Worm (Caenorhabditis elegans) whole organism, late embryonic: ENCODE results near the gene C34E10.12.

Experiments used
- C08G9.2 ChIP-seq: sonication (generic microtip); optimal IDR thresholded peaks from 2 replicates; lab custom pipeline; 2016; ENCODE audit warnings: mild to moderate bottlenecking, missing genetic modification characterization, moderate library complexity, missing compliant biosample characterization
- C38D4.7 ChIP-seq: fragments of 200-800 bp; sonication (Bioruptor generic); optimal IDR thresholded peaks from 2 replicates; lab custom pipeline; 2018; ENCODE audit warnings: mild to moderate bottlenecking, missing genetic modification characterization, moderate library complexity, missing compliant biosample characterization
- F13H6.1 ChIP-seq: sonication (generic microtip); optimal IDR thresholded peaks from 2 replicates; lab custom pipeline; 2016; ENCODE audit warnings: missing genetic modification characterization, missing compliant biosample characterization
- K02D7.2 ChIP-seq: sonication (generic microtip); optimal IDR thresholded peaks from 2 replicates; lab custom pipeline; 2017; ENCODE audit warnings: mild to moderate bottlenecking, missing genetic modification characterization, missing compliant biosample characterization
- ama-1 ChIP-seq: fragments of 150-350 bp; optimal IDR thresholded peaks from 2 replicates; lab custom pipeline; 2014
- ceh-14 ChIP-seq: sonication (generic microtip); optimal IDR thresholded peaks from 2 replicates; lab custom pipeline; 2016; ENCODE audit warnings: missing genotype, missing genetic modification characterization, missing compliant biosample characterization
- ceh-19 ChIP-seq: fragments of 200-800 bp; sonication (Bioruptor generic); optimal IDR thresholded peaks from 2 replicates; lab custom pipeline; 2018; ENCODE audit warnings: mild to moderate bottlenecking, missing genetic modification characterization, missing compliant biosample characterization
- ceh-22 ChIP-seq: sonication (generic microtip); optimal IDR thresholded peaks from 2 replicates; lab custom pipeline; 2017; ENCODE audit warnings: missing biosample characterization, missing genetic modification characterization
- ceh-24 ChIP-seq: sonication (generic microtip); optimal IDR thresholded peaks from 2 replicates; lab custom pipeline; 2016; ENCODE audit warnings: mild to moderate bottlenecking, missing genetic modification characterization, missing compliant biosample characterization
- ceh-30 ChIP-seq: fragments of 150-350 bp; optimal IDR thresholded peaks from 2 replicates; lab custom pipeline; 2014; ENCODE audit warnings: missing biosample characterization, missing genetic modification characterization
- ceh-34 ChIP-seq: sonication (generic microtip); optimal IDR thresholded peaks from 2 replicates; lab custom pipeline; 2016; ENCODE audit warnings: mild to moderate bottlenecking, missing genetic modification characterization, missing compliant biosample characterization
- ceh-45 ChIP-seq: fragments of 200-800 bp; sonication (Bioruptor generic); IDR thresholded peaks from 2 replicates; pipeline ENCODE4 v1.3.6; 2022; ENCODE audit warnings: missing genetic modification reagents, missing genetic modification characterization, missing compliant biosample characterization
- ceh-48 ChIP-seq: sonication (generic microtip); optimal IDR thresholded peaks from 2 replicates; lab custom pipeline; 2016; ENCODE audit warnings: missing genetic modification characterization, inconsistent platforms, missing compliant biosample characterization
- ceh-6 ChIP-seq: fragments of 200-800 bp; sonication (Bioruptor generic); optimal IDR thresholded peaks from 2 replicates; lab custom pipeline; 2018; ENCODE audit warnings: mild to moderate bottlenecking, missing genetic modification characterization, missing compliant biosample characterization
- ceh-9 ChIP-seq: sonication (generic microtip); optimal IDR thresholded peaks from 2 replicates; lab custom pipeline; 2016; ENCODE audit warnings: mild to moderate bottlenecking, missing genetic modification characterization, inconsistent platforms, missing compliant biosample characterization
- che-1 ChIP-seq: sonication (generic microtip); optimal IDR thresholded peaks from 2 replicates; lab custom pipeline; 2016; ENCODE audit warnings: mild to moderate bottlenecking, missing genetic modification characterization, missing compliant biosample characterization
- dmd-4 ChIP-seq: sonication (generic microtip); optimal IDR thresholded peaks from 2 replicates; lab custom pipeline; 2016; ENCODE audit warnings: borderline replicate concordance, missing genetic modification characterization, missing compliant biosample characterization
- elt-2 ChIP-seq: sonication (generic microtip); optimal IDR thresholded peaks from 2 replicates; lab custom pipeline; 2016; ENCODE audit warnings: missing genetic modification reagents, missing genetic modification characterization, missing compliant biosample characterization
- elt-4 ChIP-seq: sonication (generic microtip); optimal IDR thresholded peaks from 2 replicates; lab custom pipeline; 2016; ENCODE audit warnings: missing genetic modification characterization, missing compliant biosample characterization
- ets-4 ChIP-seq: sonication (generic microtip); optimal IDR thresholded peaks from 2 replicates; lab custom pipeline; 2016; ENCODE audit warnings: missing genetic modification characterization, missing compliant biosample characterization
- eyg-1 ChIP-seq: sonication (generic microtip); optimal IDR thresholded peaks from 2 replicates; lab custom pipeline; 2016; ENCODE audit warnings: missing genotype, missing genetic modification characterization, missing compliant biosample characterization
- fax-1 ChIP-seq: sonication (generic microtip); optimal IDR thresholded peaks from 2 replicates; lab custom pipeline; 2016; ENCODE audit warnings: missing genotype, missing genetic modification characterization, missing compliant biosample characterization
- fkh-10 ChIP-seq: fragments of 150-350 bp; optimal IDR thresholded peaks from 2 replicates; lab custom pipeline; 2014; ENCODE audit warnings: missing biosample characterization, missing genetic modification reagents, missing genetic modification characterization
- fkh-6 ChIP-seq: sonication (generic microtip); optimal IDR thresholded peaks from 2 replicates; lab custom pipeline; 2016; ENCODE audit warnings: missing genetic modification characterization, missing compliant biosample characterization
- gmeb-2 ChIP-seq: sonication (generic microtip); optimal IDR thresholded peaks from 2 replicates; lab custom pipeline; 2016; ENCODE audit warnings: missing genetic modification characterization, inconsistent platforms, missing compliant biosample characterization
- hlh-13 ChIP-seq: fragments of 200-800 bp; sonication (Bioruptor generic); optimal IDR thresholded peaks from 2 replicates; lab custom pipeline; 2018; ENCODE audit warnings: mild to moderate bottlenecking, missing genetic modification characterization, missing compliant biosample characterization
- hlh-15 ChIP-seq: sonication (generic microtip); optimal IDR thresholded peaks from 2 replicates; lab custom pipeline; 2016; ENCODE audit warnings: missing genetic modification characterization, missing compliant biosample characterization
- hlh-30 ChIP-seq: sonication (generic microtip); optimal IDR thresholded peaks from 2 replicates; lab custom pipeline; 2017; ENCODE audit warnings: antibody characterized with exemption, missing genetic modification characterization, missing compliant biosample characterization; ENCODE audit not compliant: insufficient read depth
- hlh-8 ChIP-seq: sonication (generic microtip); optimal IDR thresholded peaks from 2 replicates; lab custom pipeline; 2016; ENCODE audit warnings: missing genotype, missing genetic modification characterization, missing compliant biosample characterization
- lim-6 ChIP-seq: sonication (generic microtip); optimal IDR thresholded peaks from 2 replicates; lab custom pipeline; 2016; ENCODE audit warnings: missing genetic modification characterization, missing compliant biosample characterization
- mec-3 ChIP-seq: sonication (generic microtip); optimal IDR thresholded peaks from 2 replicates; lab custom pipeline; 2016; ENCODE audit warnings: borderline replicate concordance, missing genetic modification characterization, missing compliant biosample characterization
- nfya-1 ChIP-seq: sonication (generic microtip); optimal IDR thresholded peaks from 2 replicates; lab custom pipeline; 2017; ENCODE audit warnings: missing genetic modification characterization, mild to moderate bottlenecking, missing compliant biosample characterization, antibody characterized with exemption, moderate library complexity
- nhr-11 ChIP-seq: fragments of 150-350 bp; optimal IDR thresholded peaks from 2 replicates; lab custom pipeline; 2014; ENCODE audit warnings: missing biosample characterization, missing genetic modification characterization
- nhr-232 ChIP-seq: sonication (generic microtip); optimal IDR thresholded peaks from 2 replicates; lab custom pipeline; 2016; ENCODE audit warnings: missing genetic modification characterization, missing compliant biosample characterization
- odd-2 ChIP-seq: sonication (generic microtip); optimal IDR thresholded peaks from 2 replicates; lab custom pipeline; 2017; ENCODE audit warnings: antibody characterized with exemption, mild to moderate bottlenecking, missing genetic modification characterization, missing compliant biosample characterization
- pag-3 ChIP-seq: sonication (generic microtip); optimal IDR thresholded peaks from 2 replicates; lab custom pipeline; 2016; ENCODE audit warnings: missing compliant biosample characterization, missing genetic modification characterization, borderline replicate concordance
- pat-9 ChIP-seq: fragments of 200-800 bp; sonication (Bioruptor generic); optimal IDR thresholded peaks from 2 replicates; lab custom pipeline; 2018; ENCODE audit warnings: mild to moderate bottlenecking, missing genetic modification characterization, moderate library complexity, missing compliant biosample characterization
- pax-1 ChIP-seq: fragments of 150-350 bp; optimal IDR thresholded peaks from 2 replicates; lab custom pipeline; 2014; ENCODE audit warnings: missing biosample characterization, missing genetic modification characterization
- pha-2 ChIP-seq: sonication (generic microtip); optimal IDR thresholded peaks from 2 replicates; lab custom pipeline; 2017; ENCODE audit warnings: mild to moderate bottlenecking, missing genetic modification characterization, missing compliant biosample characterization
- pqm-1 ChIP-seq: sonication (generic microtip); optimal IDR thresholded peaks from 2 replicates; lab custom pipeline; 2016; ENCODE audit warnings: missing genetic modification characterization, missing compliant biosample characterization
- ref-2 ChIP-seq: sonication (generic microtip); optimal IDR thresholded peaks from 2 replicates; lab custom pipeline; 2016; ENCODE audit warnings: missing genetic modification characterization, missing compliant biosample characterization
- rnt-1 ChIP-seq: sonication (generic microtip); optimal IDR thresholded peaks from 2 replicates; lab custom pipeline; 2016; ENCODE audit warnings: missing genetic modification characterization, missing compliant biosample characterization
- sdc-2 ChIP-seq: sonication (generic microtip); optimal IDR thresholded peaks from 2 replicates; lab custom pipeline; 2016; ENCODE audit warnings: missing genotype, missing genetic modification characterization, missing compliant biosample characterization
- sox-2 ChIP-seq: fragments of 200-800 bp; sonication (Bioruptor generic); IDR thresholded peaks from 2 replicates; pipeline ENCODE4 v1.3.6; 2022; ENCODE audit warnings: missing genetic modification reagents, missing genetic modification characterization, missing compliant biosample characterization
- sox-4 ChIP-seq: sonication (generic microtip); optimal IDR thresholded peaks from 2 replicates; lab custom pipeline; 2017; ENCODE audit warnings: mild to moderate bottlenecking, missing genetic modification characterization, inconsistent platforms, missing compliant biosample characterization
- syd-9 ChIP-seq: sonication (generic microtip); optimal IDR thresholded peaks from 2 replicates; lab custom pipeline; 2016; ENCODE audit warnings: mild to moderate bottlenecking, missing genetic modification characterization, moderate library complexity, missing compliant biosample characterization
- tbx-2 ChIP-seq: sonication (generic microtip); optimal IDR thresholded peaks from 2 replicates; lab custom pipeline; 2016; ENCODE audit warnings: missing genetic modification characterization, missing compliant biosample characterization
- tbx-7 ChIP-seq: sonication (generic microtip); optimal IDR thresholded peaks from 2 replicates; lab custom pipeline; 2016; ENCODE audit warnings: missing genotype, missing genetic modification characterization, missing compliant biosample characterization
- ttx-3 ChIP-seq: sonication (generic microtip); optimal IDR thresholded peaks from 2 replicates; lab custom pipeline; 2016; ENCODE audit warnings: missing genetic modification reagents, missing genetic modification characterization, missing compliant biosample characterization
- unc-42 ChIP-seq: sonication (generic microtip); optimal IDR thresholded peaks from 2 replicates; lab custom pipeline; 2016; ENCODE audit warnings: missing genotype, missing genetic modification characterization, missing compliant biosample characterization
- unc-86 ChIP-seq: sonication (generic microtip); optimal IDR thresholded peaks from 2 replicates; lab custom pipeline; 2016; ENCODE audit warnings: missing genetic modification characterization, missing compliant biosample characterization
- zip-5 ChIP-seq: sonication (generic microtip); optimal IDR thresholded peaks from 2 replicates; lab custom pipeline; 2016; ENCODE audit warnings: missing genetic modification characterization, missing compliant biosample characterization
- ztf-16 ChIP-seq: sonication (generic microtip); optimal IDR thresholded peaks from 2 replicates; lab custom pipeline; 2017; ENCODE audit warnings: missing genetic modification characterization, missing compliant biosample characterization

C34E10.12 gene

DNA sequence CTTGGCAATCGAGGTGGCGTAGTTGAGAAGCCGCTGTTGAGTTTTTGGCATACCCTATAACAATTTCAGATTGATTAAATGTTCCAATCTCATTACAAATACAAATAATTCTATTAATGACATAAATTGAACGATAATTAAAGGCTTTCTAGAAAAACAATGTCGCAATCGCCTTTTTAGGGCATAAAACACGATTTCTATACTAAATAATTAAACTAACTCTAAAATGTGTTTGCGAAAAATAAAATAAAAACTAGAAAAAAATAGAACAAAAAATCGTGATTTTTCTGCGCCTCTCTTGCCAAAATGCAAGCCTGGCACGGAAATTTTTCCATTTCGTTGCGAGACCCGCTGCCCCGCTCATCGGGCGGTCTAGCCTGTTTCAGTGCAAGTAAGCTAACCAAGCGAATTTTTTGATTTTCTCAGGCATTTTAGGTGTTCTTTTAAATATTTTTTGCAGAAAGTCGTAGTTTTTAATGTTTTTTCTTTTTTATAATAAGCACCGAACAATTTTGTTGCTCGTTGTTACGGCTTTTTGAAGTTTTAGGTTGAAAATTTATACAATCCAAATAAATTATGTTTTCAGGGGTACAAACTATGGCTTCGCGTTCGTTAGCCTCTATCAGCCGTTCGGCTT, at the start of gene C34E10.12, which contains the start of the genes C34E10.10 and atp-2:
Gene C34E10.12, minus strand, starts transcription at position 51 of the 637 bp plus-strand sequence.
Gene C34E10.10, minus strand, starts transcription at position 54 of the 637 bp plus-strand sequence.
Gene atp-2, plus strand, starts transcription at position 587 of the 637 bp plus-strand sequence.
- TF ChIP-seq dmd-4 (tag; lab: Kevin White, UChicago) (no peak), tbx-7 (tag; lab: Kevin White, UChicago) (no peak), fax-1 (tag; lab: Kevin White, UChicago) (no peak), pax-1 (tag; lab: Kevin White, UChicago) (peak; percentile 22), lim-6 (no peak), F13H6.1 (tag; lab: Kevin White, UChicago) (peak; percentile 13), ceh-24 (no peak), C38D4.7 (GFP tag; lab: Kevin White, UChicago) (no peak), rnt-1 (peak; percentile 43), hlh-8 (tag; lab: Kevin White, UChicago) (no peak), mec-3 (tag; lab: Kevin White, UChicago) (no peak), sdc-2 (tag; lab: Kevin White, UChicago) (no peak), ceh-9 (tag; lab: Kevin White, UChicago) (no peak), ttx-3 (tag; lab: Kevin White, UChicago) (peak; percentile 33), elt-4 (tag; lab: Kevin White, UChicago) (no peak), nhr-232 (tag; lab: Kevin White, UChicago) (no peak), che-1 (tag; lab: Kevin White, UChicago) (no peak), ets-4 (tag; lab: Kevin White, UChicago) (peak; percentile 68), pag-3 (tag; lab: Kevin White, UChicago) (no peak), hlh-15 (no peak), ama-1 (lab: Kevin White, UChicago) (no peak), pha-2 (tag; lab: Kevin White, UChicago) (no peak), ref-2 (tag; lab: Kevin White, UChicago) (no peak), elt-2 (tag; lab: Kevin White, UChicago) (peak; percentile 51), ceh-30 (tag; lab: Kevin White, UChicago) (no peak), fkh-10 (GFP tag; lab: Kevin White, UChicago) (no peak), ztf-16 (tag; lab: Kevin White, UChicago) (peak; percentile 18), sox-2 (no peak), nhr-11 (tag; lab: Kevin White, UChicago) (no peak), syd-9 (tag; lab: Kevin White, UChicago) (no peak), ceh-34 (tag; lab: Kevin White, UChicago) (peak; percentile 56), pat-9 (tag; lab: Kevin White, UChicago) (no peak), ceh-45 (no peak), sox-4 (no peak), zip-5 (no peak), ceh-48 (no peak), ceh-6 (GFP tag; lab: Kevin White, UChicago) (no peak), ceh-14 (tag; lab: Kevin White, UChicago) (peak; percentile 37), gmeb-2 (tag; lab: Kevin White, UChicago) (no peak), ceh-19 (GFP tag; lab: Kevin White, UChicago) (no peak), fkh-6 (tag; lab: Kevin White, UChicago) (no peak), unc-86 (tag; lab: Kevin White, UChicago) (peak; percentile 7), pqm-1 (tag; lab: Kevin White, UChicago) (no peak), tbx-2 (peak; percentile 62), C08G9.2 (tag; lab: Kevin White, UChicago) (no peak), hlh-13 (no peak), ceh-22 (tag; lab: Kevin White, UChicago) (no peak), odd-2 (no peak), nfya-1 (tag; lab: Kevin White, UChicago) (peak; percentile 70), unc-42 (tag; lab: Kevin White, UChicago) (peak; percentile 49), K02D7.2 (tag; lab: Kevin White, UChicago) (no peak), eyg-1 (no peak), hlh-30 (tag; lab: Kevin White, UChicago) (no peak)
